Fruit fly (Drosophila melanogaster): ENCODE results near the gene Ulp1.

The Ulp1 gene

dm6 chrX:19187624-19188085 is 20.3 kb downstream of the Ulp1 start, which contains the start of gene Mec2 (continued):
- TF ChIP-seq CG3726 (GFP tag; IDR thresholded peaks at IDR 0.05) (0 out of 3 replicates have a peak, but pooled peaks have one; percentile 23), CG6791 (GFP tag; IDR thresholded peaks at IDR 0.05; ENCODE audit: partially characterized antibody) (no peak), eve (GFP tag; optimal IDR thresholded peaks at IDR 0.05) (no peak), ranshi (GFP tag; IDR thresholded peaks at IDR 0.05) (0 out of 2 replicates have a peak, but pooled peaks have one; percentile 34), Bteb2 (GFP tag; optimal IDR thresholded peaks at IDR 0.05) (no peak), pum (GFP tag; optimal IDR thresholded peaks at IDR 0.05) (peak; percentile 23), Hmx (GFP tag; optimal IDR thresholded peaks at IDR 0.05) (no peak), dm (GFP tag; optimal IDR thresholded peaks at IDR 0.05) (peak; percentile 48), CG15269 (tag; optimal IDR thresholded peaks at IDR 0.05) (no peak), caup (GFP tag; optimal IDR thresholded peaks at IDR 0.05; ENCODE audit: severe bottlenecking) (no peak), al (GFP tag; IDR thresholded peaks at IDR 0.05) (no peak), crc (GFP tag; optimal IDR thresholded peaks at IDR 0.05) (no peak), CG2120 (GFP tag; optimal IDR thresholded peaks at IDR 0.05) (peak; percentile 77), CG11696 (GFP tag; IDR thresholded peaks at IDR 0.05) (no peak), CG13296 (GFP tag; optimal IDR thresholded peaks at IDR 0.05) (no peak), Optix (GFP tag; IDR thresholded peaks at IDR 0.05) (peak; percentile 63; the same call in 2 of the 3 replicates), CG2875 (GFP tag; optimal IDR thresholded peaks at IDR 0.05) (peak; percentile 43), gfzf (GFP tag; optimal IDR thresholded peaks at IDR 0.05) (no peak), CG12769 (tag; optimal IDR thresholded peaks at IDR 0.05) (no peak), CG9932 (GFP tag; IDR thresholded peaks at IDR 0.05) (peak; percentile 34), tap (tag; optimal IDR thresholded peaks at IDR 0.05) (no peak), schlank (tag; optimal IDR thresholded peaks at IDR 0.05) (no peak), Nf-YB (GFP tag; optimal IDR thresholded peaks at IDR 0.05) (no peak), Doc2 (GFP tag; IDR thresholded peaks at IDR 0.05) (no peak), repo (GFP tag; optimal IDR thresholded peaks at IDR 0.05) (no peak), CG10654 (GFP tag; optimal IDR thresholded peaks at IDR 0.05) (peak; percentile 13), nerfin-1 (tag; optimal IDR thresholded peaks at IDR 0.05) (no peak), Abd-B (GFP tag; optimal IDR thresholded peaks at IDR 0.05) (peak; percentile 33), onecut (GFP tag; IDR thresholded peaks at IDR 0.05) (no peak), sima (GFP tag; optimal IDR thresholded peaks at IDR 0.05) (no peak), CG32767 (GFP tag; IDR thresholded peaks at IDR 0.05) (peak; percentile 37; the same call in 1 of the 2 replicates), pzg (GFP tag; optimal IDR thresholded peaks at IDR 0.05) (no peak), Kr (GFP tag; optimal IDR thresholded peaks at IDR 0.05) (no peak), CG6683 (GFP tag; optimal IDR thresholded peaks at IDR 0.05) (no peak), jumu (GFP tag; optimal IDR thresholded peaks at IDR 0.05) (peak; percentile 43), CG6765 (GFP tag; optimal IDR thresholded peaks at IDR 0.05) (no peak), ssp (GFP tag; IDR thresholded peaks at IDR 0.05) (no peak), C15 (GFP tag; IDR thresholded peaks at IDR 0.05) (no peak), fd96Cb (tag; optimal IDR thresholded peaks at IDR 0.05) (peak; percentile 7), CG11247 (GFP tag; IDR thresholded peaks at IDR 0.05) (no peak), CG8388 (GFP tag; optimal IDR thresholded peaks at IDR 0.05) (peak; percentile 46), Dip2 (GFP tag; IDR thresholded peaks at IDR 0.05) (no peak), ERR (GFP tag; optimal IDR thresholded peaks at IDR 0.05) (no peak), NFAT (GFP tag; IDR thresholded peaks at IDR 0.05) (no peak), CG13287 (GFP tag; IDR thresholded peaks at IDR 0.05; ENCODE audit: partially characterized antibody) (no peak), chn (GFP tag; optimal IDR thresholded peaks at IDR 0.05) (peak; percentile 49), CG7372 (GFP tag; IDR thresholded peaks at IDR 0.05) (no peak), CG13123 (GFP tag; optimal IDR thresholded peaks at IDR 0.05) (peak; percentile 16), CG14014 (GFP tag; IDR thresholded peaks at IDR 0.05) (peak; percentile 57), CG12744 (GFP tag; optimal IDR thresholded peaks at IDR 0.05) (no peak), CG17359 (tag; optimal IDR thresholded peaks at IDR 0.05) (peak; percentile 27), cad (GFP tag; optimal IDR thresholded peaks at IDR 0.05) (no peak)

Data from whole organism, embryonic.